Worm (Caenorhabditis elegans): ENCODE data around the gene fis-1.

DNA sequence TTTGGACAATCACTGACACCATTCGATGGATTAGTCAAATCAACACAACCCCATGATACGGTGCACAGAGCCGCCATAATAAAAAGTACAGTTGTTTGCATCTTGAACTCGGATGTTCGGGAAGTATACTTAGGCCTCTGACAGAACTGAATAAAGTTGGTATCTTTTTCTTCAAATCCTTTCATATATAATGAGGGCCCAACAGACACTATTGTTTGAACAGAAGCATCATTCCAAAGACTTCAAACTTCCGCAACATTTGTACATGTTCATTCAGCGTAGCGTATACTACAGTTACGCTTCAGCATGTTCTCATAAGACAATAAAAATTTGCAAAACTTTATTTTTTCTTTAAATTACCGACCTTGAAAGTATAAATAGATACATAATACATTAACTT is 2.9 kb upstream of the fis-1 start, which contains the start of gene F41G3.19:
- TF ChIP-seq ceh-28 (tag; optimal IDR thresholded peaks at IDR 0.05) (no peak), ceh-32 (tag; optimal IDR thresholded peaks at IDR 0.05; ENCODE audit: poor library complexity) (no peak), nhr-77 (tag; optimal IDR thresholded peaks at IDR 0.05) (no peak), nhr-11 (tag; optimal IDR thresholded peaks at IDR 0.05) (no peak), unc-62 (GFP tag; optimal IDR thresholded peaks at IDR 0.05 in 1 of 2) (no peak), unc-62 (tag; optimal IDR thresholded peaks at IDR 0.05) (no peak), F49E8.2 (tag; optimal IDR thresholded peaks at IDR 0.05; ENCODE audit: borderline replicate concordance) (no peak), lsy-2 (tag; optimal IDR thresholded peaks at IDR 0.05) (no peak), nhr-25 (tag; optimal IDR thresholded peaks at IDR 0.05; ENCODE audit: borderline replicate concordance, insufficient read depth) (no peak), lin-1 (GFP tag; IDR thresholded peaks at IDR 0.05) (no peak), Y75B8A.6 (GFP tag; IDR thresholded peaks at IDR 0.05) (no peak), lim-7 (GFP tag; IDR thresholded peaks at IDR 0.05) (no peak), daf-12 (tag; optimal IDR thresholded peaks at IDR 0.05) (no peak)

All from whole organism, L4 larva.